Worm (Caenorhabditis elegans) whole organism, early embryonic: ENCODE results near the gene nekl-3.

Experiments
- B0310.2 ChIP-seq: sonication (generic microtip); optimal IDR thresholded peaks from 2 replicates; lab custom pipeline; 2016; ENCODE audit warnings: mild to moderate bottlenecking, missing genetic modification characterization, missing compliant biosample characterization
- F13C5.2 ChIP-seq: sonication (generic microtip); optimal IDR thresholded peaks from 2 replicates; lab custom pipeline; 2017; ENCODE audit warnings: mild to moderate bottlenecking, missing genetic modification characterization, inconsistent platforms, missing compliant biosample characterization
- aly-1 ChIP-seq: sonication (generic microtip); optimal IDR thresholded peaks from 2 replicates; lab custom pipeline; 2016; ENCODE audit warnings: missing genetic modification characterization, missing compliant biosample characterization
- ama-1 ChIP-seq: fragments of 150-350 bp; optimal IDR thresholded peaks from 2 replicates; lab custom pipeline; 2014
- ceh-13 ChIP-seq: fragments of 200-800 bp; sonication (Bioruptor generic); optimal IDR thresholded peaks from 2 replicates; lab custom pipeline; 2018; ENCODE audit warnings: mild to moderate bottlenecking, missing genetic modification characterization, missing compliant biosample characterization
- ceh-36 ChIP-seq: sonication (generic microtip); optimal IDR thresholded peaks from 2 replicates; lab custom pipeline; 2016; ENCODE audit warnings: missing genetic modification characterization, inconsistent platforms, missing compliant biosample characterization
- ets-7 ChIP-seq: sonication (generic microtip); optimal IDR thresholded peaks from 2 replicates; lab custom pipeline; 2016; ENCODE audit warnings: missing genotype, missing genetic modification characterization, missing compliant biosample characterization
- flt-1 ChIP-seq: fragments of 200-800 bp; sonication (Bioruptor generic); IDR thresholded peaks from 2 replicates; pipeline ENCODE4 v1.3.6; 2022; ENCODE audit warnings: missing genetic modification characterization, missing compliant biosample characterization
- hmbx-1 ChIP-seq: sonication (generic microtip); optimal IDR thresholded peaks from 2 replicates; lab custom pipeline; 2016; ENCODE audit warnings: mild to moderate bottlenecking, missing genetic modification characterization, missing compliant biosample characterization
- hmg-4 ChIP-seq: fragments of 200-800 bp; sonication (Bioruptor generic); optimal IDR thresholded peaks from 2 replicates; lab custom pipeline; 2018; ENCODE audit warnings: mild to moderate bottlenecking, missing genetic modification characterization, missing compliant biosample characterization
- hnd-1 ChIP-seq: sonication (generic microtip); optimal IDR thresholded peaks from 2 replicates; lab custom pipeline; 2016; ENCODE audit warnings: missing genetic modification characterization, missing compliant biosample characterization
- pes-1 ChIP-seq: fragments of 200-800 bp; sonication (Bioruptor generic); IDR thresholded peaks from 2 replicates; pipeline ENCODE4 v1.3.6; 2022; ENCODE audit warnings: missing genetic modification reagents, missing genetic modification characterization, missing compliant biosample characterization
- scrt-1 ChIP-seq: fragments of 200-800 bp; sonication (Bioruptor generic); IDR thresholded peaks from 2 replicates; pipeline ENCODE4 v1.3.6; 2022; ENCODE audit warnings: missing genetic modification characterization, missing compliant biosample characterization
- sea-1 ChIP-seq: fragments of 200-800 bp; sonication (Bioruptor generic); conservative IDR thresholded peaks from 2 replicates; pipeline ENCODE4 v1.3.6; 2022; ENCODE audit warnings: missing genetic modification characterization, missing compliant biosample characterization
- tbx-11 ChIP-seq: fragments of 200-800 bp; sonication (Bioruptor generic); IDR thresholded peaks from 2 replicates; pipeline ENCODE4 v1.3.6; 2022; ENCODE audit warnings: missing genetic modification characterization, missing compliant biosample characterization
- tbx-37 ChIP-seq: fragments of 200-800 bp; sonication (Bioruptor generic); conservative IDR thresholded peaks from 2 replicates; pipeline ENCODE4 v1.3.6; 2022; ENCODE audit warnings: missing genetic modification reagents, missing genetic modification characterization, missing compliant biosample characterization
- tra-4 ChIP-seq: sonication (generic microtip); optimal IDR thresholded peaks from 2 replicates; lab custom pipeline; 2017; ENCODE audit warnings: missing genetic modification characterization, missing compliant biosample characterization

The nekl-3 gene

ce11 chrX:12422580-12422979 is 31.3 kb upstream of the nekl-3 start:
- TF ChIP-seq tbx-37 (GFP tag; lab: Robert Waterston, UW) (no peak), ceh-13 (GFP tag; lab: Kevin White, UChicago) (no peak), hmbx-1 (tag; lab: Kevin White, UChicago) (no peak), B0310.2 (tag; lab: Kevin White, UChicago) (no peak), F13C5.2 (tag; lab: Kevin White, UChicago) (no peak), sea-1 (GFP tag; lab: Robert Waterston, UW) (no peak)

ce11 chrX:12415832-12416231 is 24.6 kb upstream of the nekl-3 start:
- TF ChIP-seq ama-1 (no peak), ceh-36 (tag; lab: Kevin White, UChicago) (no peak), hmg-4 (GFP tag; lab: Kevin White, UChicago) (no peak), scrt-1 (GFP tag; lab: Robert Waterston, UW) (no peak), pes-1 (no peak), hmbx-1 (tag; lab: Kevin White, UChicago) (no peak), flt-1 (GFP tag; lab: Robert Waterston, UW) (no peak), tbx-37 (GFP tag; lab: Robert Waterston, UW) (no peak), tra-4 (tag; lab: Kevin White, UChicago) (no peak), F13C5.2 (tag; lab: Kevin White, UChicago) (no peak), aly-1 (tag; lab: Kevin White, UChicago) (no peak), hnd-1 (tag; lab: Kevin White, UChicago) (no peak), ets-7 (tag; lab: Kevin White, UChicago) (no peak), B0310.2 (tag; lab: Kevin White, UChicago) (no peak), sea-1 (GFP tag; lab: Robert Waterston, UW) (no peak), tbx-11 (no peak)

DNA sequence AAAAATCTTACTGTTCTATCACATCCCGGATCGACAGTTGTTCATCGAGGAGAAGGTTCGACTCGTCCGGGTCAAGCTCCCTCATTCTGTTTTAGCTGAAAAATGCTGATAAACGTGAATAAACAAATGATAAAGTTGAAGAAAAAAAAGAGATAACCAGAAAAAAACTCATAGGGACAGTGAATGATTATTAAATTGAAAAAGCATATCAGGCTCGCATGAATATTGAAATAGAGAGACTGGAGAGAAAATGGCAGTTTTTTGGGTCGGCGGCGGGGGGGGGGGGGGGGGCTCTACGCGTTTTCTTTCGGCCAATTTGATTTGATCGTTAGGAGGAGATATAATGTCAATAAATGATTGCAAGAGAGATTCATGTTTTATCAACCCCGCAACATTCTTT is 22.7 kb upstream of the nekl-3 start, which contains the start of gene lin-2:
Gene lin-2 (minus strand): TSS at position 101 of the 400 bp plus-strand sequence.
- TF ChIP-seq B0310.2 (tag; lab: Kevin White, UChicago), result no peak

ce11 chrX:12407297-12407696 is 16.0 kb upstream of the nekl-3 start:
- no peak for TF ChIP-seq hnd-1 (tag; lab: Kevin White, UChicago)
- 0 out of 2 replicates have a peak, but pooled peaks have one; percentile 12 for TF ChIP-seq tbx-37 (GFP tag; lab: Robert Waterston, UW)
- TF ChIP-seq F13C5.2 (tag; lab: Kevin White, UChicago), result peak; percentile 0
- TF ChIP-seq hmg-4 (GFP tag; lab: Kevin White, UChicago), result peak; percentile 52
- TF ChIP-seq aly-1 (tag; lab: Kevin White, UChicago), result peak; percentile 77
- no peak for TF ChIP-seq tbx-11
- 0 out of 2 replicates have a peak, but pooled peaks have one; percentile 15 for TF ChIP-seq scrt-1 (GFP tag; lab: Robert Waterston, UW)

DNA sequence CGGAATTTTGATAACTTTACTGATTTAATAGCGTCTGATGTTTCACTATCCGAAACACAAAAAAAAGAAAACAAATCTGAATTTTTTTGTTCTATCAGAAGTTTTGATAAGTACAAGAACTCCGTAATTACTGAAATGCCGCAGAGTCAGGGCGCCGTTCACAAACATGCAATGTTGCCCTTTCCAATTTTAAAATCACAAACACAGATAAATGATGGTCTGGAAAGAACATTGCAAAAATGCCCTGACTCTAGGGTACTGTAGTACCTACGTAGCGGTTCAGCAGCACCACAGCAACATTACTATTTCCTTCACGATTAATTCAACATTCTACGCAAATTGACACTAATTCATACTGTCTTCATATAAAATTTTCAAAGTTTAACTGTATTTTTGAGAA is 15.3 kb upstream of the nekl-3 start:
- no peak for TF ChIP-seq pes-1
- no peak for TF ChIP-seq hmbx-1 (tag; lab: Kevin White, UChicago)
- TF ChIP-seq sea-1 (GFP tag; lab: Robert Waterston, UW), result no peak
- TF ChIP-seq F13C5.2 (tag; lab: Kevin White, UChicago), result no peak
- TF ChIP-seq tbx-11, result no peak
- TF ChIP-seq flt-1 (GFP tag; lab: Robert Waterston, UW), result no peak
- TF ChIP-seq ama-1, result no peak
- no peak for TF ChIP-seq ceh-36 (tag; lab: Kevin White, UChicago)
- TF ChIP-seq aly-1 (tag; lab: Kevin White, UChicago), result no peak
- no peak for TF ChIP-seq hmg-4 (GFP tag; lab: Kevin White, UChicago)
- TF ChIP-seq tra-4 (tag; lab: Kevin White, UChicago), result no peak

- no peak for TF ChIP-seq ets-7 (tag; lab: Kevin White, UChicago)
- no peak for TF ChIP-seq F13C5.2 (tag; lab: Kevin White, UChicago)
- TF ChIP-seq ama-1, result no peak
- no peak for TF ChIP-seq hmbx-1 (tag; lab: Kevin White, UChicago)
- no peak for TF ChIP-seq pes-1
- TF ChIP-seq hnd-1 (tag; lab: Kevin White, UChicago), result no peak
These were observed 14.8 kb upstream of the nekl-3 start for ce11 chrX:12406037-12406436.

DNA sequence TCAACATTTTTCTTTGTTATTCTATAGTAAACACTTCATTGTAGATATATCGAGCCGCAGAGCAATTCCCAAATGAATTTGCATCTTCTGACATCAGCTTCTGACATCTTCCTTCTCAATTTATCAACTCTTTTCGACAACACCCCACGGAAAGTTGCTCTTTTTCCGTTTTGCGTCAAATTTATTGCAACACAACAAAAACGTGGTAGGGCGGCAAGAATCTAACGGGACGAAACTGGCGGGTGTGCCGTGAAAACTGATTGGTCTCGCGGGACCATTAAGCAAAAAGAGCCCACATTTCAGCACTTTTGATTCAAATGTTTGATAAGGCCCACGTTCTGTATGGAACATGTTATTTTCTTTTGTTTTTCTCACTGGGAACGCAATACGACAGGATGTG is 13.4 kb upstream of the nekl-3 start:
- TF ChIP-seq ceh-13 (GFP tag; lab: Kevin White, UChicago), result no peak
- TF ChIP-seq hmbx-1 (tag; lab: Kevin White, UChicago), result no peak
- TF ChIP-seq ceh-36 (tag; lab: Kevin White, UChicago), result no peak
- TF ChIP-seq hnd-1 (tag; lab: Kevin White, UChicago), result no peak
- TF ChIP-seq B0310.2 (tag; lab: Kevin White, UChicago), result no peak
- no peak for TF ChIP-seq tbx-37 (GFP tag; lab: Robert Waterston, UW)
- TF ChIP-seq tbx-11, result no peak
- no peak for TF ChIP-seq F13C5.2 (tag; lab: Kevin White, UChicago)
- TF ChIP-seq sea-1 (GFP tag; lab: Robert Waterston, UW), result no peak
- TF ChIP-seq scrt-1 (GFP tag; lab: Robert Waterston, UW), result no peak
- no peak for TF ChIP-seq ama-1
- TF ChIP-seq hmg-4 (GFP tag; lab: Kevin White, UChicago), result no peak
- no peak for TF ChIP-seq pes-1
- TF ChIP-seq ets-7 (tag; lab: Kevin White, UChicago), result no peak

DNA sequence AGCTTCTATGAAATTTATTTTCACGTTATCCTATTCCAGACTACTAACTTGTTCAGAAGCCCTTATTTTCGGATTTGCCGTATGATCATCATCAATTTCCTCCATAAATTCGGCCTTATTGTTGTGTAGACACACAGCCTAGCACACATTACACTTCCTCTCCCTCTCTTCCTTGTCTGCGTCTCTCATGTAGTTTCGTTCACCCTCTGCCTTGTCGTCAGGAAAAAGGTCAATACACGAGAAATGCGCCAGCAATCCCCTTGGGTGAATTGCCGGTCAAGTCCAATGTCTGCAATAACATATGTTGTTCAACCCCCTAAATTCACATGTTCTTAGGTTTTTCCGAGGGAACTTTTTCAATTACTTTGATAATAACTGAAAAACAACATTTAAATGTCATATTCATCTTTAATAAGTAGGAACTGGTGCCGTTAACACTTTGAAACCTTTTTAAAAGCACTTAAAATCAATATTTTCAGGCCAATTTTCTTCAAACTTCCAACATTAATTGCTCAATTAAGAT is 2.6 kb upstream of the nekl-3 start, which contains the start of gene F17E5.2:
Gene F17E5.2 (plus strand): TSS at position 473 of the 523 bp plus-strand sequence.
- TF ChIP-seq F13C5.2 (tag; lab: Kevin White, UChicago), result peak; percentile 18
- peak; percentile 32 for TF ChIP-seq aly-1 (tag; lab: Kevin White, UChicago)
- TF ChIP-seq tra-4 (tag; lab: Kevin White, UChicago), result no peak
- TF ChIP-seq tbx-11, result 0 out of 2 replicates have a peak, but pooled peaks have one; percentile 18
- no peak for TF ChIP-seq B0310.2 (tag; lab: Kevin White, UChicago)
- no peak for TF ChIP-seq hmg-4 (GFP tag; lab: Kevin White, UChicago)
- no peak for TF ChIP-seq pes-1
- TF ChIP-seq sea-1 (GFP tag; lab: Robert Waterston, UW), result no peak
- no peak for TF ChIP-seq ceh-13 (GFP tag; lab: Kevin White, UChicago)
- peak; percentile 15; the same call in 1 of the 2 replicates for TF ChIP-seq flt-1 (GFP tag; lab: Robert Waterston, UW)
- TF ChIP-seq scrt-1 (GFP tag; lab: Robert Waterston, UW), result no peak
- TF ChIP-seq ets-7 (tag; lab: Kevin White, UChicago), result no peak
